Worm (Caenorhabditis elegans) whole organism, L1 larva: ENCODE data around the gene T26A5.8.
A peak's percentile ranks its signal among the peaks of the same experiment; 100 is the strongest.

ENCODE experiments used
- C04F5.9 ChIP-seq: sonication (generic microtip); optimal IDR thresholded peaks from 2 replicates; lab custom pipeline; 2016; ENCODE audit warnings: missing genetic modification characterization, missing compliant biosample characterization
- C16A3.4 ChIP-seq: fragments of 150-350 bp; optimal IDR thresholded peaks from 2 replicates; lab custom pipeline; 2014; ENCODE audit warnings: missing biosample characterization, missing genetic modification characterization
- C34B4.2 ChIP-seq: sonication (generic microtip); optimal IDR thresholded peaks from 2 replicates; lab custom pipeline; 2017; ENCODE audit warnings: mild to moderate bottlenecking, missing genetic modification characterization, missing compliant biosample characterization
- F16B12.6 ChIP-seq: fragments of 150-350 bp; optimal IDR thresholded peaks from 2 replicates; lab custom pipeline; 2014; ENCODE audit warnings: missing biosample characterization, missing genetic modification characterization
- aha-1 ChIP-seq: fragments of 150-350 bp; optimal IDR thresholded peaks from 2 replicates; lab custom pipeline; 2014; ENCODE audit warnings: missing biosample characterization, missing genetic modification characterization
- aly-2 ChIP-seq: fragments of 150-350 bp; optimal IDR thresholded peaks from 2 replicates; lab custom pipeline; 2014; ENCODE audit warnings: missing biosample characterization, missing genetic modification characterization
- ama-1 ChIP-seq: fragments of 150-350 bp; optimal IDR thresholded peaks from 2 replicates; lab custom pipeline; 2014
- ceh-63 ChIP-seq: fragments of 200-800 bp; sonication (Bioruptor generic); optimal IDR thresholded peaks from 2 replicates; lab custom pipeline; 2018; ENCODE audit warnings: mild to moderate bottlenecking, missing genetic modification characterization, missing compliant biosample characterization
- ceh-8 ChIP-seq: fragments of 200-800 bp; sonication (Bioruptor generic); optimal IDR thresholded peaks from 2 replicates; lab custom pipeline; 2018; ENCODE audit warnings: mild to moderate bottlenecking, missing genetic modification characterization, moderate library complexity, missing compliant biosample characterization
- ceh-82 ChIP-seq, 3 experiments: fragments of 150-350 bp in 1 of 3; sonication (generic microtip) in 2 of 3; optimal IDR thresholded peaks; 2 replicates each; lab custom pipeline; 2014 to 2017; ENCODE audit warnings: missing biosample characterization in 3 of 3, missing genetic modification characterization in 3 of 3
- elt-3 ChIP-seq, 6 experiments: fragments of 150-350 bp in 1 of 6; sonication (generic microtip); optimal IDR thresholded peaks; 2 replicates each; lab custom pipeline; 2017 to 2018; ENCODE audit warnings: missing biosample characterization in 6 of 6, missing genetic modification characterization in 6 of 6, inconsistent platforms in 1 of 6
- ets-5 ChIP-seq: fragments of 200-800 bp; sonication (Bioruptor generic); IDR thresholded peaks from 2 replicates; pipeline ENCODE4 v1.3.6; 2022; ENCODE audit warnings: missing genetic modification characterization, missing compliant biosample characterization
- fkh-8 ChIP-seq: sonication (generic microtip); optimal IDR thresholded peaks from 2 replicates; lab custom pipeline; 2016; ENCODE audit warnings: mild to moderate bottlenecking, missing genetic modification characterization, missing compliant biosample characterization
- fos-1 ChIP-seq: fragments of 150-350 bp; optimal IDR thresholded peaks from 2 replicates; lab custom pipeline; 2014; ENCODE audit warnings: missing biosample characterization, missing genetic modification characterization
- grh-1 ChIP-seq: fragments of 200-800 bp; sonication (Bioruptor generic); IDR thresholded peaks from 2 replicates; pipeline ENCODE4 v1.3.6; 2022; ENCODE audit warnings: missing genetic modification reagents, missing genetic modification characterization, missing compliant biosample characterization
- hlh-4 ChIP-seq: sonication (generic microtip); optimal IDR thresholded peaks from 2 replicates; lab custom pipeline; 2016; ENCODE audit warnings: mild to moderate bottlenecking, missing genetic modification characterization, missing compliant biosample characterization
- irx-1 ChIP-seq: sonication (generic microtip); optimal IDR thresholded peaks from 2 replicates; lab custom pipeline; 2016; ENCODE audit warnings: missing genetic modification characterization, missing compliant biosample characterization
- jun-1 ChIP-seq: fragments of 150-350 bp; optimal IDR thresholded peaks from 2 replicates; lab custom pipeline; 2014; ENCODE audit warnings: missing biosample characterization, missing genetic modification reagents, missing genetic modification characterization
- lin-39 ChIP-seq: fragments of 150-350 bp; optimal IDR thresholded peaks from 2 replicates; lab custom pipeline; 2014; ENCODE audit warnings: missing biosample characterization, missing genetic modification reagents, missing genetic modification characterization
- lir-3 ChIP-seq: sonication (generic microtip); optimal IDR thresholded peaks from 2 replicates; lab custom pipeline; 2016; ENCODE audit warnings: mild to moderate bottlenecking, missing genetic modification characterization, moderate library complexity, missing compliant biosample characterization; ENCODE audit not compliant: poor library complexity
- lsy-2 ChIP-seq, 2 experiments: fragments of 150-350 bp; optimal IDR thresholded peaks; 2 replicates each; lab custom pipeline; 2014; ENCODE audit warnings: missing biosample characterization in 2 of 2, missing genetic modification characterization in 2 of 2
- mdl-1 ChIP-seq, 2 experiments: fragments of 150-350 bp; optimal IDR thresholded peaks; 2 replicates each; lab custom pipeline; 2014 to 2017; ENCODE audit warnings: missing biosample characterization in 2 of 2, missing genetic modification characterization in 2 of 2, inconsistent platforms in 1 of 2
- mep-1 ChIP-seq: fragments of 150-350 bp; optimal IDR thresholded peaks from 2 replicates; lab custom pipeline; 2014; ENCODE audit warnings: missing biosample characterization, missing genetic modification characterization
- nhr-11 ChIP-seq: fragments of 150-350 bp; optimal IDR thresholded peaks from 2 replicates; lab custom pipeline; 2014; ENCODE audit warnings: missing biosample characterization, missing genetic modification characterization
- nhr-12 ChIP-seq: sonication (generic microtip); optimal IDR thresholded peaks from 2 replicates; lab custom pipeline; 2017; ENCODE audit warnings: missing biosample characterization, missing genetic modification characterization
- nhr-19 ChIP-seq: fragments of 200-800 bp; sonication (Bioruptor generic); conservative IDR thresholded peaks from 2 replicates; pipeline ENCODE4 v1.3.6; 2022; ENCODE audit warnings: missing genetic modification characterization, missing compliant biosample characterization
- nhr-20 ChIP-seq: sonication (generic microtip); optimal IDR thresholded peaks from 2 replicates; lab custom pipeline; 2016; ENCODE audit warnings: mild to moderate bottlenecking, missing genetic modification characterization, missing compliant biosample characterization
- nhr-237 ChIP-seq: fragments of 150-350 bp; optimal IDR thresholded peaks from 2 replicates; lab custom pipeline; 2014; ENCODE audit warnings: missing biosample characterization, missing genetic modification characterization
- nhr-28 ChIP-seq: fragments of 150-350 bp; optimal IDR thresholded peaks from 2 replicates; lab custom pipeline; 2014; ENCODE audit warnings: missing biosample characterization, missing genetic modification characterization
- nhr-47 ChIP-seq: sonication (generic microtip); optimal IDR thresholded peaks from 2 replicates; lab custom pipeline; 2016; ENCODE audit warnings: mild to moderate bottlenecking, missing genetic modification characterization, moderate library complexity, missing compliant biosample characterization
- nhr-71 ChIP-seq: sonication (generic microtip); optimal IDR thresholded peaks from 2 replicates; lab custom pipeline; 2016; ENCODE audit warnings: mild to moderate bottlenecking, missing genetic modification characterization, moderate library complexity, missing compliant biosample characterization
- nhr-76 ChIP-seq: sonication (generic microtip); optimal IDR thresholded peaks from 2 replicates; lab custom pipeline; 2017; ENCODE audit warnings: missing biosample characterization, missing genetic modification characterization
- nhr-77 ChIP-seq: fragments of 150-350 bp; optimal IDR thresholded peaks from 2 replicates; lab custom pipeline; 2014; ENCODE audit warnings: missing biosample characterization, missing genetic modification characterization
- nhr-85 ChIP-seq: sonication (generic microtip); peaks from one replicate; lab custom pipeline; 2016; ENCODE audit warnings: missing genetic modification characterization, inconsistent platforms, missing compliant biosample characterization
- nhr-90 ChIP-seq: sonication (generic microtip); optimal IDR thresholded peaks from 2 replicates; lab custom pipeline; 2016; ENCODE audit warnings: mild to moderate bottlenecking, missing genetic modification characterization, missing compliant biosample characterization; ENCODE audit not compliant: poor library complexity
- pag-3 ChIP-seq: sonication (generic microtip); optimal IDR thresholded peaks from 2 replicates; lab custom pipeline; 2017; ENCODE audit warnings: missing genetic modification characterization, mild to moderate bottlenecking, missing compliant biosample characterization, antibody characterized with exemption, borderline replicate concordance; ENCODE audit not compliant: insufficient read depth
- pax-3 ChIP-seq: fragments of 200-800 bp; sonication (Bioruptor generic); optimal IDR thresholded peaks from 2 replicates; lab custom pipeline; 2018; ENCODE audit warnings: mild to moderate bottlenecking, missing genetic modification characterization, moderate library complexity, missing compliant biosample characterization
- pqm-1 ChIP-seq: sonication (generic microtip); optimal IDR thresholded peaks from 3 replicates; lab custom pipeline; 2017; ENCODE audit warnings: missing biosample characterization, missing genetic modification characterization
- rnt-1 ChIP-seq: sonication (generic microtip); optimal IDR thresholded peaks from 2 replicates; lab custom pipeline; 2016; ENCODE audit warnings: mild to moderate bottlenecking, missing genetic modification characterization, moderate library complexity, missing compliant biosample characterization
- snpc-4 ChIP-seq: fragments of 150-350 bp; optimal IDR thresholded peaks from 2 replicates; lab custom pipeline; 2014; ENCODE audit warnings: missing biosample characterization, missing genetic modification characterization
- sptf-1 ChIP-seq: fragments of 150-350 bp; optimal IDR thresholded peaks from 2 replicates; lab custom pipeline; 2014; ENCODE audit warnings: missing biosample characterization, missing genetic modification characterization
- sup-37 ChIP-seq: fragments of 200-800 bp; sonication (Bioruptor generic); optimal IDR thresholded peaks from 2 replicates; lab custom pipeline; 2018; ENCODE audit warnings: mild to moderate bottlenecking, missing genetic modification characterization, missing compliant biosample characterization
- swsn-7 ChIP-seq: sonication (generic microtip); optimal IDR thresholded peaks from 2 replicates; lab custom pipeline; 2016; ENCODE audit warnings: missing genetic modification characterization, missing compliant biosample characterization
- tbx-2 ChIP-seq: sonication (generic microtip); optimal IDR thresholded peaks from 2 replicates; lab custom pipeline; 2016; ENCODE audit warnings: missing genetic modification characterization, missing compliant biosample characterization
- tlp-1 ChIP-seq: fragments of 150-350 bp; optimal IDR thresholded peaks from 2 replicates; lab custom pipeline; 2014; ENCODE audit warnings: missing biosample characterization, missing genetic modification characterization
- unc-86 ChIP-seq: sonication (generic microtip); optimal IDR thresholded peaks from 2 replicates; lab custom pipeline; 2016; ENCODE audit warnings: missing genetic modification characterization, missing compliant biosample characterization
- unc-98 ChIP-seq: fragments of 200-800 bp; sonication (Bioruptor generic); IDR thresholded peaks from 2 replicates; pipeline ENCODE4 v1.3.6; 2022; ENCODE audit warnings: missing genetic modification characterization, missing compliant biosample characterization
- vab-15 ChIP-seq: sonication (generic microtip); optimal IDR thresholded peaks from 2 replicates; lab custom pipeline; 2017; ENCODE audit warnings: missing genotype, mild to moderate bottlenecking, missing genetic modification characterization, missing compliant biosample characterization
- ztf-11 ChIP-seq, 2 experiments: sonication (generic microtip); optimal IDR thresholded peaks; 2 replicates each; lab custom pipeline; 2016 to 2017; ENCODE audit warnings: missing genetic modification characterization in 2 of 2, missing biosample characterization in 1 of 2, missing compliant biosample characterization in 1 of 2

The T26A5.8 gene

ce11 chrIII:6431766-6432228 lies 30.9 kb downstream of the T26A5.8 start, which contains the start of the genes mrps-17 and txdc-9 (continued):
- TF ChIP-seq hlh-4 (no peak), ama-1 (no peak), grh-1 (no peak), ceh-63 (GFP tag; lab: Kevin White, UChicago) (no peak), ceh-8 (GFP tag; lab: Kevin White, UChicago) (peak; percentile 57), mep-1 (peak; percentile 97), lsy-2 (tag; optimal IDR thresholded peaks at IDR 0.05; lab: Kevin White, UChicago) (peak; percentile 87 to 93), snpc-4 (tag; lab: Kevin White, UChicago) (no peak), ets-5 (GFP tag; lab: Robert Waterston, UW) (no peak), tbx-2 (peak; percentile 70), sptf-1 (tag; lab: Kevin White, UChicago) (no peak), vab-15 (peak; percentile 86), C16A3.4 (peak; percentile 93), nhr-71 (tag; lab: Kevin White, UChicago) (peak; percentile 86), fkh-8 (tag; lab: Kevin White, UChicago) (peak; percentile 44), swsn-7 (tag; lab: Kevin White, UChicago) (peak; percentile 77), pag-3 (no peak), mdl-1 (tag; optimal IDR thresholded peaks at IDR 0.05; lab: Kevin White, UChicago) (no peak), fos-1 (tag; lab: Kevin White, UChicago) (no peak), nhr-90 (tag; lab: Kevin White, UChicago) (peak; percentile 61), F16B12.6 (tag; lab: Kevin White, UChicago) (peak; percentile 98), lir-3 (tag; lab: Kevin White, UChicago) (peak; percentile 61), nhr-76 (tag; lab: Kevin White, UChicago) (no peak), nhr-11 (tag; lab: Kevin White, UChicago) (no peak), nhr-85 (tag; lab: Kevin White, UChicago) (peak; percentile 52), nhr-12 (tag; lab: Kevin White, UChicago) (no peak), unc-98 (GFP tag; lab: Robert Waterston, UW) (no peak), pax-3 (tag; lab: Kevin White, UChicago) (no peak), C34B4.2 (no peak), aha-1 (no peak), irx-1 (tag; lab: Kevin White, UChicago) (no peak), nhr-28 (no peak), C04F5.9 (tag; lab: Kevin White, UChicago) (peak; percentile 40), rnt-1 (tag; lab: Kevin White, UChicago) (peak; percentile 78), sup-37 (no peak), pqm-1 (tag; lab: Kevin White, UChicago) (no peak), nhr-47 (tag; lab: Kevin White, UChicago) (peak; percentile 78), aly-2 (tag; lab: Kevin White, UChicago) (peak; percentile 71), lin-39 (no peak), ceh-82 (tag; optimal IDR thresholded peaks at IDR 0.05; lab: Kevin White, UChicago) (peak; percentile 45 to 85 (median 60)), jun-1 (tag; lab: Kevin White, UChicago) (no peak), nhr-19 (GFP tag; lab: Robert Waterston, UW) (peak; percentile 75), nhr-20 (tag; lab: Kevin White, UChicago) (peak; percentile 78), nhr-237 (tag; lab: Kevin White, UChicago) (peak; percentile 20)
- TF ChIP-seq, all 84 proteins: peak for 41

ce11 chrIII:6430834-6431233 lies 31.8 kb downstream of the T26A5.8 start, which contains the start of gene popl-1:
TSS of gene popl-1 (minus strand) at chrIII:6430934.
- TF ChIP-seq ztf-11 (tag; optimal IDR thresholded peaks at IDR 0.05; lab: Kevin White, UChicago) = no peak
- TF ChIP-seq hlh-4 = no peak
- no peak for TF ChIP-seq lin-39
- TF ChIP-seq nhr-237 (tag; lab: Kevin White, UChicago) = no peak
- TF ChIP-seq nhr-77 (tag; lab: Kevin White, UChicago) = no peak
- no peak for TF ChIP-seq tlp-1
- no peak for TF ChIP-seq elt-3 (tag; optimal IDR thresholded peaks at IDR 0.05; lab: Kevin White, UChicago)
- TF ChIP-seq jun-1 (tag; lab: Kevin White, UChicago) = no peak
- TF ChIP-seq mdl-1 (tag; optimal IDR thresholded peaks at IDR 0.05; lab: Kevin White, UChicago) = no peak
- TF ChIP-seq unc-86 (tag; lab: Kevin White, UChicago) = no peak
- no peak for TF ChIP-seq mep-1
